Worm (Caenorhabditis elegans) whole organism, L4/young adult: ENCODE results near the gene nspb-3.
"Not testable (repeated sequence)": the region's sequence is repeated elsewhere in the genome, so short reads cannot be mapped to it uniquely, and the experiment has no call there.

ENCODE experiments used
- W03F9.2 ChIP-seq: fragments of 150-350 bp; optimal IDR thresholded peaks from 2 replicates; lab custom pipeline; 2014; ENCODE audit warnings: missing biosample characterization, missing genetic modification characterization
- dao-5 ChIP-seq: sonication (generic microtip); optimal IDR thresholded peaks from 2 replicates; lab custom pipeline; 2016; ENCODE audit warnings: missing genotype, missing genetic modification characterization, moderate library complexity, missing compliant biosample characterization
- him-1 ChIP-seq: sonication (generic microtip); optimal IDR thresholded peaks from 2 replicates; lab custom pipeline; 2016; ENCODE audit warnings: missing genotype, missing genetic modification reagents, missing genetic modification characterization, missing compliant biosample characterization

ce11 chrIV:6597918-6598317 lies 3.1 kb upstream of the nspb-3 start, which contains the start of gene nspb-4:
- not testable (repeated sequence) for TF ChIP-seq dao-5; W03F9.2 (tag; lab: Kevin White, UChicago); him-1
